Fruit fly (Drosophila melanogaster) whole organism, embryonic: Measurements from ENCODE around the gene CG3862.
A peak's percentile ranks its signal among the peaks of the same experiment; 100 is the strongest.

ENCODE experiments used
- Blimp-1 ChIP-seq: fragments of 200-800 bp; sonication (Bioruptor generic); optimal IDR thresholded peaks from 3 replicates; lab custom pipeline; 2018; ENCODE audit warnings: missing biosample characterization, missing genetic modification characterization, mild to moderate bottlenecking, moderate library complexity, missing genetic modification reagents
- BtbVII ChIP-seq: fragments of 200-800 bp; sonication (Bioruptor generic); optimal IDR thresholded peaks from 3 replicates; lab custom pipeline; 2017; ENCODE audit warnings: missing biosample characterization, mild to moderate bottlenecking, missing genetic modification characterization
- CG10321 ChIP-seq: fragments of 200-800 bp; sonication (Bioruptor generic); IDR thresholded peaks from 2 replicates; pipeline ENCODE4 v1.3.6; 2022; ENCODE audit warnings: missing biosample characterization, missing genetic modification characterization
- CG10543 ChIP-seq: fragments of 200-800 bp; sonication (Bioruptor generic); optimal IDR thresholded peaks from 3 replicates; lab custom pipeline; 2017; ENCODE audit warnings: missing biosample characterization, mild to moderate bottlenecking, missing genetic modification characterization, moderate library complexity
- CG10565 ChIP-seq: fragments of 200-800 bp; sonication (Bioruptor generic); optimal IDR thresholded peaks from 3 replicates; lab custom pipeline; 2016; ENCODE audit warnings: missing biosample characterization, mild to moderate bottlenecking, missing genetic modification characterization
- CG11247 ChIP-seq: fragments of 200-800 bp; sonication (Bioruptor generic); IDR thresholded peaks from 2 replicates; pipeline ENCODE4 v1.3.6; 2022; ENCODE audit warnings: missing biosample characterization, missing genetic modification characterization
- CG14050 ChIP-seq: fragments of 200-800 bp; sonication (Bioruptor generic); IDR thresholded peaks from 3 replicates; pipeline ENCODE4 v1.3.6; 2022; ENCODE audit warnings: missing biosample characterization, missing genetic modification characterization
- CG16779 ChIP-seq: fragments of 200-800 bp; sonication (Bioruptor generic); IDR thresholded peaks from 2 replicates; pipeline ENCODE4 v1.3.6; 2022; ENCODE audit warnings: missing biosample characterization, missing genetic modification characterization
- CG31365 ChIP-seq: fragments of 200-800 bp; sonication (Bioruptor generic); optimal IDR thresholded peaks from 2 replicates; lab custom pipeline; 2018; ENCODE audit warnings: missing biosample characterization, mild to moderate bottlenecking, missing genetic modification characterization
- CG32772 ChIP-seq: fragments of 200-800 bp; sonication (Bioruptor generic); IDR thresholded peaks from 2 replicates; pipeline ENCODE4 v1.3.6; 2022; ENCODE audit warnings: missing biosample characterization, missing genetic modification characterization
- CG3281 ChIP-seq: fragments of 200-800 bp; sonication (Bioruptor generic); optimal IDR thresholded peaks from 3 replicates; lab custom pipeline; 2017; ENCODE audit warnings: missing biosample characterization, mild to moderate bottlenecking, missing genetic modification characterization
- CG34224 ChIP-seq: fragments of 200-800 bp; sonication (Bioruptor generic); IDR thresholded peaks from 3 replicates; pipeline ENCODE4 v1.3.6; 2022; ENCODE audit warnings: missing biosample characterization, missing genetic modification characterization; ENCODE audit not compliant: partially characterized antibody
- CG4617 ChIP-seq: fragments of 200-800 bp; sonication (Bioruptor generic); optimal IDR thresholded peaks from 3 replicates; lab custom pipeline; 2016; ENCODE audit warnings: missing biosample characterization, missing genetic modification characterization, borderline replicate concordance
- CG5953 ChIP-seq: fragments of 200-800 bp; sonication (Bioruptor generic); IDR thresholded peaks from 2 replicates; pipeline ENCODE4 v1.3.6; 2022; ENCODE audit warnings: missing biosample characterization, missing genetic modification characterization
- CG6175 ChIP-seq: fragments of 200-800 bp; sonication (Bioruptor generic); IDR thresholded peaks from 3 replicates; pipeline ENCODE4 v1.3.6; 2022; ENCODE audit warnings: missing biosample characterization, missing genetic modification characterization
- CG6654 ChIP-seq: fragments of 200-800 bp; sonication (Bioruptor generic); optimal IDR thresholded peaks from 2 replicates; lab custom pipeline; 2017; ENCODE audit warnings: missing biosample characterization, mild to moderate bottlenecking, missing genetic modification characterization
- CG6854 ChIP-seq: fragments of 200-800 bp; sonication (Bioruptor generic); optimal IDR thresholded peaks from 3 replicates; lab custom pipeline; 2017; ENCODE audit warnings: missing biosample characterization, mild to moderate bottlenecking, missing genetic modification characterization
- CG7963 ChIP-seq: fragments of 200-800 bp; sonication (Bioruptor generic); IDR thresholded peaks from 3 replicates; pipeline ENCODE4 v1.3.6; 2022; ENCODE audit warnings: missing biosample characterization, missing genetic modification characterization; ENCODE audit not compliant: partially characterized antibody
- CG8089 ChIP-seq: fragments of 200-800 bp; sonication (Bioruptor generic); optimal IDR thresholded peaks from 3 replicates; lab custom pipeline; 2016; ENCODE audit warnings: missing biosample characterization, missing genetic modification characterization
- CG8359 ChIP-seq: fragments of 200-800 bp; sonication (Bioruptor generic); optimal IDR thresholded peaks from 2 replicates; lab custom pipeline; 2017; ENCODE audit warnings: missing biosample characterization, mild to moderate bottlenecking, missing genetic modification characterization, borderline replicate concordance
- CG9609 ChIP-seq: fragments of 200-800 bp; sonication (Bioruptor generic); optimal IDR thresholded peaks from 3 replicates; lab custom pipeline; 2016; ENCODE audit warnings: missing biosample characterization, missing genetic modification characterization
- CG9817 ChIP-seq: fragments of 200-800 bp; sonication (Bioruptor generic); optimal IDR thresholded peaks from 2 replicates; lab custom pipeline; 2018; ENCODE audit warnings: missing biosample characterization, mild to moderate bottlenecking, missing genetic modification characterization, moderate library complexity
- D ChIP-seq, 2 experiments: fragments of 200-800 bp in 1 of 2; fragments of >200 bp in 1 of 2; sonication (Bioruptor generic) in 1 of 2; optimal IDR thresholded peaks; 2 replicates in 1 of 2; 3 replicates in 1 of 2; lab custom pipeline; 2017; ENCODE audit warnings: mild to moderate bottlenecking in 1 of 2, missing biosample characterization in 1 of 2, missing genetic modification characterization in 1 of 2, missing genetic modification reagents in 1 of 2
- ERR ChIP-seq: fragments of 200-800 bp; sonication (Bioruptor generic); optimal IDR thresholded peaks from 2 replicates; lab custom pipeline; 2016; ENCODE audit warnings: missing biosample characterization, missing genetic modification characterization
- Gsc ChIP-seq: fragments of 200-800 bp; sonication (Bioruptor generic); IDR thresholded peaks from 2 replicates; pipeline ENCODE4 v1.3.6; 2022; ENCODE audit warnings: missing biosample characterization, missing genetic modification characterization
- Gug ChIP-seq: fragments of 200-800 bp; sonication (Bioruptor generic); IDR thresholded peaks from 4 replicates; pipeline ENCODE4 v1.3.6; 2022; ENCODE audit warnings: missing biosample characterization, missing genetic modification characterization
- Hr39 ChIP-seq: fragments of >200 bp; optimal IDR thresholded peaks from 2 replicates; lab custom pipeline; 2017
- Lim3 ChIP-seq: fragments of 200-800 bp; sonication (Bioruptor generic); IDR thresholded peaks from 2 replicates; pipeline ENCODE4 v1.3.6; 2022; ENCODE audit warnings: missing biosample characterization, missing genetic modification characterization
- Ptx1 ChIP-seq: fragments of 200-800 bp; sonication (Bioruptor generic); IDR thresholded peaks from 2 replicates; pipeline ENCODE4 v1.3.6; 2022; ENCODE audit warnings: missing biosample characterization, missing genetic modification characterization
- Tbp ChIP-seq: fragments of >200 bp; optimal IDR thresholded peaks from 2 replicates; lab custom pipeline; 2018; ENCODE audit warnings: missing biosample characterization, missing genetic modification characterization
- al ChIP-seq: fragments of 200-800 bp; sonication (Bioruptor generic); IDR thresholded peaks from 2 replicates; pipeline ENCODE4 v1.3.6; 2022; ENCODE audit warnings: missing biosample characterization, missing genetic modification characterization
- bigmax ChIP-seq: fragments of 200-800 bp; sonication (Bioruptor generic); optimal IDR thresholded peaks from 2 replicates; lab custom pipeline; 2018; ENCODE audit warnings: missing biosample characterization, mild to moderate bottlenecking, missing genetic modification characterization
- btn ChIP-seq: fragments of 200-800 bp; sonication (Bioruptor generic); optimal IDR thresholded peaks from 2 replicates; lab custom pipeline; 2016; ENCODE audit warnings: missing biosample characterization, missing genetic modification characterization
- cad ChIP-seq: fragments of >200 bp; optimal IDR thresholded peaks from 2 replicates; lab custom pipeline; 2017; ENCODE audit warnings: missing biosample characterization, missing genetic modification characterization
- cato ChIP-seq: fragments of 200-800 bp; sonication (Bioruptor generic); optimal IDR thresholded peaks from 2 replicates; lab custom pipeline; 2016; ENCODE audit warnings: missing biosample characterization, missing genetic modification characterization, borderline replicate concordance
- caup ChIP-seq: fragments of 200-800 bp; sonication (Bioruptor generic); optimal IDR thresholded peaks from 3 replicates; lab custom pipeline; 2017; ENCODE audit warnings: missing biosample characterization, mild to moderate bottlenecking, missing genetic modification characterization, moderate library complexity; ENCODE audit not compliant: severe bottlenecking
- emc ChIP-seq: fragments of 200-800 bp; sonication (Bioruptor generic); optimal IDR thresholded peaks from 2 replicates; lab custom pipeline; 2016; ENCODE audit warnings: missing biosample characterization, missing genetic modification characterization
- eve ChIP-seq, 2 experiments: fragments of >200 bp; optimal IDR thresholded peaks; 2 replicates each; lab custom pipeline; 2017; ENCODE audit warnings: missing biosample characterization in 2 of 2, missing genetic modification characterization in 2 of 2
- fru ChIP-seq: fragments of >200 bp; optimal IDR thresholded peaks from 2 replicates; lab custom pipeline; 2017
- gro ChIP-seq: fragments of 200-800 bp; sonication (Bioruptor generic); optimal IDR thresholded peaks from 2 replicates; lab custom pipeline; 2016; ENCODE audit warnings: missing biosample characterization, missing genetic modification characterization
- mld ChIP-seq: fragments of 200-800 bp; sonication (Bioruptor generic); IDR thresholded peaks from 3 replicates; pipeline ENCODE4 v1.3.6; 2022; ENCODE audit warnings: missing biosample characterization, missing genetic modification characterization; ENCODE audit not compliant: partially characterized antibody
- p53 ChIP-seq: fragments of 200-800 bp; sonication (Bioruptor generic); optimal IDR thresholded peaks from 2 replicates; lab custom pipeline; 2016; ENCODE audit warnings: missing biosample characterization, missing genetic modification characterization
- phol ChIP-seq: fragments of 200-800 bp; sonication (Bioruptor generic); optimal IDR thresholded peaks from 3 replicates; lab custom pipeline; 2018; ENCODE audit warnings: missing biosample characterization, mild to moderate bottlenecking, missing genetic modification characterization, moderate library complexity
- sens-2 ChIP-seq: fragments of 200-800 bp; sonication (Bioruptor generic); IDR thresholded peaks from 2 replicates; pipeline ENCODE4 v1.3.6; 2022; ENCODE audit warnings: missing biosample characterization, missing genetic modification characterization
- sna ChIP-seq: fragments of 200-800 bp; sonication (Bioruptor generic); IDR thresholded peaks from 2 replicates; pipeline ENCODE4 v1.3.6; 2022; ENCODE audit warnings: missing biosample characterization, missing genetic modification characterization; ENCODE audit not compliant: partially characterized antibody
- so ChIP-seq: fragments of 200-800 bp; sonication (Bioruptor generic); IDR thresholded peaks from 3 replicates; pipeline ENCODE4 v1.3.6; 2022; ENCODE audit warnings: missing biosample characterization, missing genetic modification characterization
- twi ChIP-seq: fragments of 200-800 bp; optimal IDR thresholded peaks from 2 replicates; lab custom pipeline; 2019; ENCODE audit warnings: missing biosample characterization, mild to moderate bottlenecking, missing genetic modification characterization, moderate library complexity
- wek ChIP-seq: fragments of 200-800 bp; sonication (Bioruptor generic); optimal IDR thresholded peaks from 3 replicates; lab custom pipeline; 2018; ENCODE audit warnings: missing biosample characterization, mild to moderate bottlenecking, missing genetic modification characterization, moderate library complexity
- wor ChIP-seq: fragments of 200-800 bp; sonication (Bioruptor generic); IDR thresholded peaks from 2 replicates; pipeline ENCODE4 v1.3.6; 2022; ENCODE audit warnings: missing biosample characterization, missing genetic modification characterization

Gene CG3862

DNA sequence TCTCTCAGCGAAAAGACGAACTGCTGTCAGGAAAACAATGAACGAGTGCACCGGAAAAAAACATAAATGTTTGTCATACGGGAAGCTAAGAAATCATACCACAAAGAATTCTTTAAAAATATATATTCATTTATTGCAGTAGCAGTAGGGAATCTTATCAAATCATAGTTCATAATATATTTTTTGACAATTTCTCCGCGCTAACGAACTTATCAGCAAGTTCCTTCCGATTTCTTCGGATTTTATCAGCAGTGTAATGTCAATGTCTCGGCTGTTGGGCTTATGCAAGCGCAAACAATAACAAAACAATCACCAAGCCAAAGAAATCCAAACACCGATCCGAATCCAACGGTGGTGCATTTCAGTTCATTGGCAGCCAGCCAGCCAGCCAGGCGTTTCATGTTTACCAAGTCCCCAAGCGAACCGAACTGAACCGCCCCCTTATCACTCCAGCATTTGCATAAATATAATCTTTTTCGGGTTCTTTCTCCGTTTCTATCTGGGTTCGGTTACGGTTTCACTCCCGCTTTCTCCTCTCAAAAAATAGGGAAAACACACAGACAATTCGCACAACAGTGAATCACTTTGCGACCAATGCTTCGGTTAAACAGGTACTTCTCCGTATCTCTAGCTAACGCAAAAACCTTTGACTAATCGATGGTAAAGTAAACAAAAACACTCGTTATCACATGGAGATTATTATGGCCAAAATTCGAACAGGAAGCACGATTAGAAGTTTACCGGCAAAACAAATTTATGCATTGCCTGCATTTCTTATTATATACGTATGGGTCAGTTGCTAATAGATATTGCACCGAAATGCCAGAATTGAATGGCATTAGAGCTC is 2.1 kb upstream of the CG3862 start (continued):
- TF ChIP-seq CG6854 (no peak), Lim3 (no peak), CG5953 (GFP tag; lab: Robert Waterston, UW) (0 out of 2 replicates have a peak, but pooled peaks have one; percentile 28), CG6654 (GFP tag; lab: Kevin White, UChicago) (no peak), CG10543 (GFP tag; lab: Kevin White, UChicago) (no peak), p53 (no peak), mld (GFP tag; lab: Robert Waterston, UW) (no peak), CG31365 (no peak), Tbp (GFP tag; lab: Kevin White, UChicago) (no peak), CG4617 (GFP tag; lab: Kevin White, UChicago) (no peak), btn (GFP tag; lab: Kevin White, UChicago) (no peak), Hr39 (lab: Kevin White, UChicago) (no peak), wor (no peak), so (GFP tag; lab: Robert Waterston, UW) (0 out of 3 replicates have a peak, but pooled peaks have one; percentile 11), CG3281 (GFP tag; lab: Kevin White, UChicago) (no peak), CG10321 (GFP tag; lab: Robert Waterston, UW) (no peak), CG34224 (GFP tag; lab: Robert Waterston, UW) (no peak), bigmax (no peak), CG10565 (GFP tag; lab: Kevin White, UChicago) (no peak), CG7963 (GFP tag; lab: Robert Waterston, UW) (no peak), Gsc (GFP tag; lab: Robert Waterston, UW) (no peak), D (optimal IDR thresholded peaks at IDR 0.05; lab: Kevin White, UChicago) (no peak), D (GFP tag; optimal IDR thresholded peaks at IDR 0.05; lab: Kevin White, UChicago) (peak; percentile 62), ERR (GFP tag; lab: Kevin White, UChicago) (no peak), Gug (GFP tag; lab: Robert Waterston, UW) (no peak), cad (no peak), sna (no peak), gro (no peak), cato (GFP tag; lab: Kevin White, UChicago) (peak; percentile 18), CG8089 (peak; percentile 33), phol (tag; lab: Kevin White, UChicago) (peak; percentile 52), Blimp-1 (GFP tag; lab: Kevin White, UChicago) (peak; percentile 56), fru (no peak), CG8359 (GFP tag; lab: Kevin White, UChicago) (no peak), eve (GFP tag; optimal IDR thresholded peaks at IDR 0.05; lab: Kevin White, UChicago) (no peak), Ptx1 (no peak), sens-2 (peak; percentile 36; the same call in 1 of the 2 replicates), twi (tag; lab: Kevin White, UChicago) (no peak), CG32772 (GFP tag; lab: Robert Waterston, UW) (no peak; the same call in 1 of the 2 replicates), CG9609 (GFP tag; lab: Kevin White, UChicago) (peak; percentile 7), CG16779 (GFP tag; lab: Robert Waterston, UW) (no peak), CG11247 (GFP tag; lab: Robert Waterston, UW) (no peak), CG9817 (tag; lab: Kevin White, UChicago) (no peak), CG14050 (no peak; the same call in 2 of the 3 replicates), emc (GFP tag; lab: Kevin White, UChicago) (no peak), caup (GFP tag; lab: Kevin White, UChicago) (no peak), al (no peak), wek (GFP tag; lab: Kevin White, UChicago) (no peak), BtbVII (no peak), CG6175 (GFP tag; lab: Robert Waterston, UW) (no peak)
